Fruit fly (Drosophila melanogaster) whole organism, prepupa: ENCODE measurements around the gene CG44044.

Experiments used
- CG10669 ChIP-seq: fragments of 200-800 bp; sonication (Bioruptor generic); optimal IDR thresholded peaks from 3 replicates; lab custom pipeline; 2018; ENCODE audit warnings: missing biosample characterization, mild to moderate bottlenecking, missing genetic modification characterization, moderate library complexity
- CG15336 ChIP-seq: fragments of 200-800 bp; sonication (Bioruptor generic); IDR thresholded peaks from 2 replicates; pipeline ENCODE4 v1.3.6; 2022; ENCODE audit warnings: missing biosample characterization, missing genetic modification characterization
- CG1621 ChIP-seq: fragments of 200-800 bp; sonication (Bioruptor generic); optimal IDR thresholded peaks from 3 replicates; lab custom pipeline; 2018; ENCODE audit warnings: missing biosample characterization, mild to moderate bottlenecking, missing genetic modification characterization
- CG3032 ChIP-seq: fragments of 200-800 bp; optimal IDR thresholded peaks from 2 replicates; lab custom pipeline; 2019; ENCODE audit warnings: missing biosample characterization, mild to moderate bottlenecking, missing genetic modification characterization, moderate library complexity
- CG32006 ChIP-seq: fragments of 200-800 bp; sonication (Bioruptor generic); optimal IDR thresholded peaks from 3 replicates; lab custom pipeline; 2017; ENCODE audit warnings: missing biosample characterization, mild to moderate bottlenecking, missing genetic modification characterization
- CG4318 ChIP-seq: fragments of 200-800 bp; sonication (Bioruptor generic); optimal IDR thresholded peaks from 3 replicates; lab custom pipeline; 2017; ENCODE audit warnings: missing biosample characterization, mild to moderate bottlenecking, missing genetic modification characterization
- Ets21C ChIP-seq: fragments of 200-800 bp; sonication (Bioruptor generic); optimal IDR thresholded peaks from 3 replicates; lab custom pipeline; 2016; ENCODE audit warnings: missing biosample characterization, missing genetic modification characterization
- Gug ChIP-seq: fragments of 200-800 bp; sonication (Bioruptor generic); IDR thresholded peaks from 2 replicates; pipeline ENCODE4 v1.3.6; 2022; ENCODE audit warnings: missing biosample characterization, missing genetic modification characterization
- achi ChIP-seq: fragments of 200-800 bp; sonication (Bioruptor generic); optimal IDR thresholded peaks from 3 replicates; lab custom pipeline; 2016; ENCODE audit warnings: missing biosample characterization, missing genetic modification characterization
- esn ChIP-seq: fragments of 200-800 bp; sonication (Bioruptor generic); optimal IDR thresholded peaks from 2 replicates; lab custom pipeline; 2016; ENCODE audit warnings: missing biosample characterization, mild to moderate bottlenecking, missing genetic modification characterization, moderate library complexity
- fd59A ChIP-seq: fragments of 200-800 bp; sonication (Bioruptor generic); optimal IDR thresholded peaks from 2 replicates; lab custom pipeline; 2017; ENCODE audit warnings: missing biosample characterization, mild to moderate bottlenecking, missing genetic modification characterization, missing genetic modification reagents
- pdm3 ChIP-seq: fragments of 200-800 bp; sonication (Bioruptor generic); optimal IDR thresholded peaks from 3 replicates; lab custom pipeline; 2016; ENCODE audit warnings: missing biosample characterization, missing genetic modification characterization
- spab ChIP-seq: fragments of 200-800 bp; sonication (Bioruptor generic); optimal IDR thresholded peaks from 2 replicates; lab custom pipeline; 2017; ENCODE audit warnings: missing biosample characterization, mild to moderate bottlenecking, missing genetic modification characterization, missing genetic modification reagents
- topi ChIP-seq: fragments of 200-800 bp; sonication (Bioruptor generic); optimal IDR thresholded peaks from 3 replicates; lab custom pipeline; 2016; ENCODE audit warnings: missing biosample characterization, missing genetic modification characterization

DNA sequence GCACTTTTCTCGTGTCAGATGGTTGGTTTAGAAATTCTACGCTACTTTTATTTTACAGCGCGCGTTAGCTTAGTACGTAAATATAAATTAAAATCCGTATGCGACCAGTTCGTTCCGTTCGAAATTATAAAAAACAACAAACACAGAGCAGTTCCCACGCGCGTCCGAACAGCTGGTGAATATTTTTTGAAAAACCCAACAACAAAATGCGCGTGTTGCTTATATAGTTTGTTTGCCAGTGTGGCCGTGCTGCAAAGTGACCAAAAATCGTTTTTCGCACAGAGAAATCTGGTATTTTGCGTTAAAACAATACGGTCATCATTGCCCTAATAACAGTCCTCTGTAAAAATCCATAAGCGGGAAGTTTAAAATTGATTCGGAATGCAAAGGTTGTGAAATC lies 16.7 kb downstream of the CG44044 start:
- no peak for TF ChIP-seq pdm3 (GFP tag; lab: Kevin White, UChicago)
- TF ChIP-seq CG1621 = peak; percentile 50
- no peak for TF ChIP-seq topi
- TF ChIP-seq CG4318 (GFP tag; lab: Kevin White, UChicago) = no peak
- TF ChIP-seq CG15336 = no peak
- TF ChIP-seq spab = no peak
- no peak for TF ChIP-seq Gug (GFP tag; lab: Robert Waterston, UW)
- peak; percentile 10 for TF ChIP-seq esn (GFP tag; lab: Kevin White, UChicago)
- no peak for TF ChIP-seq achi (GFP tag; lab: Kevin White, UChicago)
- no peak for TF ChIP-seq CG3032 (tag; lab: Kevin White, UChicago)
- no peak for TF ChIP-seq fd59A (GFP tag; lab: Kevin White, UChicago)
- TF ChIP-seq CG32006 (GFP tag; lab: Kevin White, UChicago) = no peak
- no peak for TF ChIP-seq Ets21C (GFP tag; lab: Kevin White, UChicago)
- TF ChIP-seq CG10669 = no peak
